Fruit fly (Drosophila melanogaster) whole organism, prepupa: ENCODE measurements around the gene gkt.

Source experiments
- Blimp-1 ChIP-seq: fragments of 200-800 bp; sonication (Bioruptor generic); optimal IDR thresholded peaks from 3 replicates; lab custom pipeline; 2017; ENCODE audit warnings: missing biosample characterization, missing genetic modification characterization, mild to moderate bottlenecking, moderate library complexity, missing genetic modification reagents
- CG10631 ChIP-seq: fragments of 200-800 bp; sonication (Bioruptor generic); optimal IDR thresholded peaks from 2 replicates; lab custom pipeline; 2016; ENCODE audit warnings: missing biosample characterization, missing genetic modification characterization
- CG10669 ChIP-seq: fragments of 200-800 bp; sonication (Bioruptor generic); optimal IDR thresholded peaks from 3 replicates; lab custom pipeline; 2018; ENCODE audit warnings: missing biosample characterization, mild to moderate bottlenecking, missing genetic modification characterization, moderate library complexity
- CG11294 ChIP-seq: fragments of 200-800 bp; sonication (Bioruptor generic); IDR thresholded peaks from 2 replicates; pipeline ENCODE4 v1.3.6; 2022; ENCODE audit warnings: missing biosample characterization, missing genetic modification characterization
- CG11902 ChIP-seq: fragments of 200-800 bp; sonication (Bioruptor generic); optimal IDR thresholded peaks from 3 replicates; lab custom pipeline; 2016; ENCODE audit warnings: missing biosample characterization, missing genetic modification characterization
- CG15336 ChIP-seq: fragments of 200-800 bp; sonication (Bioruptor generic); IDR thresholded peaks from 2 replicates; pipeline ENCODE4 v1.3.6; 2022; ENCODE audit warnings: missing biosample characterization, missing genetic modification characterization
- CG1621 ChIP-seq: fragments of 200-800 bp; sonication (Bioruptor generic); optimal IDR thresholded peaks from 3 replicates; lab custom pipeline; 2018; ENCODE audit warnings: missing biosample characterization, mild to moderate bottlenecking, missing genetic modification characterization
- CG16779 ChIP-seq: fragments of 200-800 bp; sonication (Bioruptor generic); optimal IDR thresholded peaks from 3 replicates; lab custom pipeline; 2017; ENCODE audit warnings: missing biosample characterization, mild to moderate bottlenecking, missing genetic modification characterization
- CG3032 ChIP-seq: fragments of 200-800 bp; optimal IDR thresholded peaks from 2 replicates; lab custom pipeline; 2019; ENCODE audit warnings: missing biosample characterization, mild to moderate bottlenecking, missing genetic modification characterization, moderate library complexity
- CG31627 ChIP-seq: fragments of 200-800 bp; sonication (Bioruptor generic); optimal IDR thresholded peaks from 3 replicates; lab custom pipeline; 2016; ENCODE audit warnings: missing biosample characterization, missing genetic modification characterization
- CG32006 ChIP-seq: fragments of 200-800 bp; sonication (Bioruptor generic); optimal IDR thresholded peaks from 3 replicates; lab custom pipeline; 2017; ENCODE audit warnings: missing biosample characterization, mild to moderate bottlenecking, missing genetic modification characterization
- CG34406 ChIP-seq: fragments of 200-800 bp; sonication (Bioruptor generic); optimal IDR thresholded peaks from 3 replicates; lab custom pipeline; 2016; ENCODE audit warnings: missing biosample characterization, missing genetic modification characterization
- CG3919 ChIP-seq: fragments of 200-800 bp; sonication (Bioruptor generic); optimal IDR thresholded peaks from 3 replicates; lab custom pipeline; 2016; ENCODE audit warnings: missing biosample characterization, missing genetic modification characterization
- CG4318 ChIP-seq: fragments of 200-800 bp; sonication (Bioruptor generic); optimal IDR thresholded peaks from 3 replicates; lab custom pipeline; 2017; ENCODE audit warnings: missing biosample characterization, mild to moderate bottlenecking, missing genetic modification characterization
- CG6276 ChIP-seq: fragments of 200-800 bp; sonication (Bioruptor generic); optimal IDR thresholded peaks from 2 replicates; lab custom pipeline; 2017; ENCODE audit warnings: missing biosample characterization, mild to moderate bottlenecking, missing genetic modification characterization
- CG6792 ChIP-seq: fragments of 200-800 bp; sonication (Bioruptor generic); optimal IDR thresholded peaks from 3 replicates; lab custom pipeline; 2016; ENCODE audit warnings: missing biosample characterization, missing genetic modification characterization
- CG6808 ChIP-seq: fragments of 200-800 bp; sonication (Bioruptor generic); optimal IDR thresholded peaks from 3 replicates; lab custom pipeline; 2017; ENCODE audit warnings: missing biosample characterization, missing genetic modification characterization, mild to moderate bottlenecking, moderate library complexity, missing genetic modification reagents
- CG7368 ChIP-seq: fragments of 200-800 bp; sonication (Bioruptor generic); optimal IDR thresholded peaks from 3 replicates; lab custom pipeline; 2016; ENCODE audit warnings: missing biosample characterization, missing genetic modification characterization
- CG9139 ChIP-seq: fragments of 200-800 bp; sonication (Bioruptor generic); optimal IDR thresholded peaks from 3 replicates; lab custom pipeline; 2017; ENCODE audit warnings: missing biosample characterization, mild to moderate bottlenecking, missing genetic modification characterization
- Eip75B ChIP-seq: fragments of 200-800 bp; sonication (Bioruptor generic); optimal IDR thresholded peaks from 3 replicates; lab custom pipeline; 2016; ENCODE audit warnings: missing biosample characterization, missing genetic modification characterization
- Eip78C ChIP-seq: fragments of 200-800 bp; sonication (Bioruptor generic); peaks from one replicate; lab custom pipeline; 2016; ENCODE audit warnings: missing biosample characterization, missing genetic modification characterization
- Eip93F ChIP-seq: fragments of 200-800 bp; sonication (Bioruptor generic); optimal IDR thresholded peaks from 2 replicates; lab custom pipeline; 2016; ENCODE audit warnings: missing biosample characterization, mild to moderate bottlenecking, missing genetic modification characterization
- Ets21C ChIP-seq: fragments of 200-800 bp; sonication (Bioruptor generic); optimal IDR thresholded peaks from 3 replicates; lab custom pipeline; 2016; ENCODE audit warnings: missing biosample characterization, missing genetic modification characterization
- Gug ChIP-seq: fragments of 200-800 bp; sonication (Bioruptor generic); IDR thresholded peaks from 2 replicates; pipeline ENCODE4 v1.3.6; 2022; ENCODE audit warnings: missing biosample characterization, missing genetic modification characterization
- Hr38 ChIP-seq: sonication (Bioruptor generic); optimal IDR thresholded peaks from 2 replicates; lab custom pipeline; 2016; ENCODE audit warnings: missing biosample characterization, missing genetic modification characterization
- Hr39 ChIP-seq: fragments of 200-800 bp; sonication (Bioruptor generic); optimal IDR thresholded peaks from 2 replicates; lab custom pipeline; 2016; ENCODE audit warnings: missing biosample characterization, missing genetic modification characterization
- Hr4 ChIP-seq: fragments of 200-800 bp; sonication (Bioruptor generic); optimal IDR thresholded peaks from 3 replicates; lab custom pipeline; 2016; ENCODE audit warnings: missing biosample characterization, missing genetic modification characterization
- Smox ChIP-seq: fragments of 200-800 bp; sonication (Bioruptor generic); optimal IDR thresholded peaks from 3 replicates; lab custom pipeline; 2016; ENCODE audit warnings: missing biosample characterization, missing genetic modification characterization
- Sox102F ChIP-seq: fragments of 200-800 bp; sonication (Bioruptor generic); optimal IDR thresholded peaks from 2 replicates; lab custom pipeline; 2016; ENCODE audit warnings: missing biosample characterization, mild to moderate bottlenecking, missing genetic modification characterization
- Sox14 ChIP-seq: fragments of 200-800 bp; sonication (Bioruptor generic); optimal IDR thresholded peaks from 3 replicates; lab custom pipeline; 2016; ENCODE audit warnings: missing biosample characterization, missing genetic modification characterization
- Sox15 ChIP-seq: fragments of 200-800 bp; sonication (Bioruptor generic); optimal IDR thresholded peaks from 3 replicates; lab custom pipeline; 2016; ENCODE audit warnings: missing biosample characterization, missing genetic modification characterization
- acj6 ChIP-seq: fragments of 200-800 bp; sonication (Bioruptor generic); optimal IDR thresholded peaks from 3 replicates; lab custom pipeline; 2016; ENCODE audit warnings: missing biosample characterization, missing genetic modification characterization
- cyc ChIP-seq: fragments of 200-800 bp; sonication (Bioruptor generic); optimal IDR thresholded peaks from 3 replicates; lab custom pipeline; 2016; ENCODE audit warnings: missing biosample characterization, missing genetic modification characterization
- fd59A ChIP-seq: fragments of 200-800 bp; sonication (Bioruptor generic); optimal IDR thresholded peaks from 2 replicates; lab custom pipeline; 2017; ENCODE audit warnings: missing biosample characterization, mild to moderate bottlenecking, missing genetic modification characterization, missing genetic modification reagents
- fd85E ChIP-seq: fragments of 200-800 bp; sonication (Bioruptor generic); optimal IDR thresholded peaks from 3 replicates; lab custom pipeline; 2016; ENCODE audit warnings: missing biosample characterization, missing genetic modification characterization
- fkh ChIP-seq: fragments of 200-800 bp; sonication (Bioruptor generic); optimal IDR thresholded peaks from 3 replicates; lab custom pipeline; 2017; ENCODE audit warnings: missing biosample characterization, mild to moderate bottlenecking, missing genetic modification characterization, moderate library complexity
- net ChIP-seq: fragments of 200-800 bp; sonication (Bioruptor generic); optimal IDR thresholded peaks from 3 replicates; lab custom pipeline; 2016; ENCODE audit warnings: missing biosample characterization, missing genetic modification characterization
- pdm3 ChIP-seq: fragments of 200-800 bp; sonication (Bioruptor generic); optimal IDR thresholded peaks from 3 replicates; lab custom pipeline; 2016; ENCODE audit warnings: missing biosample characterization, missing genetic modification characterization
- salr ChIP-seq, 2 experiments: fragments of 200-800 bp; sonication (Bioruptor generic); optimal IDR thresholded peaks; 3 replicates each; lab custom pipeline; 2016 to 2018; ENCODE audit warnings: missing biosample characterization in 2 of 2, missing genetic modification characterization in 2 of 2, mild to moderate bottlenecking in 1 of 2
- ss ChIP-seq, 2 experiments: fragments of 200-800 bp; sonication (Bioruptor generic); optimal IDR thresholded peaks; 2 replicates in 1 of 2; 3 replicates in 1 of 2; lab custom pipeline; 2017 to 2018; ENCODE audit warnings: mild to moderate bottlenecking in 2 of 2, missing biosample characterization in 2 of 2, missing genetic modification characterization in 2 of 2, moderate library complexity in 1 of 2
- svp ChIP-seq: fragments of 200-800 bp; sonication (Bioruptor generic); peaks from one replicate; lab custom pipeline; 2016; ENCODE audit warnings: missing biosample characterization, missing genetic modification characterization
- topi ChIP-seq: fragments of 200-800 bp; sonication (Bioruptor generic); optimal IDR thresholded peaks from 3 replicates; lab custom pipeline; 2016; ENCODE audit warnings: missing biosample characterization, missing genetic modification characterization
- vri ChIP-seq: fragments of 200-800 bp; sonication (Bioruptor generic); optimal IDR thresholded peaks from 3 replicates; lab custom pipeline; 2016; ENCODE audit warnings: missing biosample characterization, mild to moderate bottlenecking, missing genetic modification characterization

The gkt gene

DNA sequence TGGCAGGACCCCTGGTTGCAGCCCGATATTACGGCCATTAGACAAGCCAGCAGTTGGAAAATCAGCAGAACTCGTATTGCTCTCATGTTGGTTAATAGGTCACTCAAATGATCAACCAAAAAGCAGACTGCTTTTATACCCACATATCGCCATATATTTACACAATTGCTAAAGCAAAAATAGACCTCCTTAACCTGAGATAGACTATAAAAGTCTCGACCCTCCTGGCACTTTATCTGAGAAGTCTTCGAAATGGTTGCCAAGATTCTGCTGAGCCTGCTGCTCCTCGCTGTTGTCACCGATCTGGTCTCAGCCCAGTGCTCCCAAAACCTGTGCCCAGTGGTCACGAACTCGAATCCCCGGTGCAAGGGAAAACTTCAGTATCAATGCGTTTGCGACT, 14.0 kb downstream of the gkt start, which contains the start of the genes CG31698 and CG15404:
Gene CG31698 (minus strand): TSS at position 101 of the 400 bp plus-strand sequence.
Gene CG15404 (plus strand): TSS at position 233 of the 400 bp plus-strand sequence.
- TF ChIP-seq CG4318 (GFP tag; lab: Kevin White, UChicago) (no peak), CG10631 (no peak), CG3032 (tag; lab: Kevin White, UChicago) (no peak), Eip93F (GFP tag; lab: Kevin White, UChicago) (no peak), CG3919 (GFP tag; lab: Kevin White, UChicago) (no peak), CG6792 (no peak), fd85E (no peak)

DNA sequence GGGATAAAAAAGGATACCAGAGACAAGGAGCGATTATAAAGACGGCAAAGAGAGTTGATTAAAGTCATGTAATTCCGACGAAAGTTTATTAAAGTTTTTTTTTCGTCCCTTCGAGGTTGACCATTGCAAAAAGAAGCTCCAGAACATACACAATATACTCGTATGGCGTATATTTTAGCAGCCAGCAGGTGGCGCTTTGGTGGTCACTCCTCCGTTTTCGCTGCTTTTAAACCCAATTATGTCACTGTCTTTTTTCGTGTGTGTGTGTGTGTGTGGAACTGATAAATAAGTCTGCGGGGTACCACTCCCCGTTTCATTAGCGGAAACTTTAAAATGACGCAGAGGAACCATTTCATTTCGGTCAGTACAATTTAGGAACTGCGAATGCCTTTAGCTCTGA, 19.9 kb downstream of the gkt start:
- TF ChIP-seq Gug (GFP tag; lab: Robert Waterston, UW) (no peak), CG6276 (GFP tag; lab: Kevin White, UChicago) (no peak), CG1621 (tag; lab: Kevin White, UChicago) (no peak), ss (GFP tag; optimal IDR thresholded peaks at IDR 0.05; lab: Kevin White, UChicago) (no peak), Smox (GFP tag; lab: Kevin White, UChicago) (no peak), acj6 (GFP tag; lab: Kevin White, UChicago) (no peak), CG3032 (tag; lab: Kevin White, UChicago) (no peak), Eip75B (no peak), CG16779 (tag; lab: Kevin White, UChicago) (no peak), Sox15 (GFP tag; lab: Kevin White, UChicago) (no peak), pdm3 (no peak), CG10669 (GFP tag; lab: Kevin White, UChicago) (no peak), Ets21C (GFP tag; lab: Kevin White, UChicago) (no peak), cyc (GFP tag; lab: Kevin White, UChicago) (no peak)

DNA sequence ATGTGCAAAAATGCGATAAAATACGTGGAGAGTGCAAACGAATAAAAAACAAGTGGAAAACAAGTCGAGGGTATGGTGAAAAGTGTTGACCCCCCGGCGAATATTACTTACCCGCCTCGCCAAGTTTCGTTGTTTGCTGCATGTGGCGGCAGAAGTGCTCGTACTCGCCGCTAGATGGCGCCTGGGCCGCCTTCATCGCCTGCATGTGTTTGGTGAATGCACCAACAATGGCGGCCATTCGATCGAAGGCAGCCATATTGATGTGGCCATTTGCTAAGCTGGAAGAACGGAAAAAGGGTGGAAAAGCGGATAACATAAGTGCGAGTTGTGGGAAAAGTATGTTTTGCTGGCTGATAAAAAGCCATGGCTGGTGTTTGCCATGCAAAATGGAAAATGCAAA, 23.5 kb downstream of the gkt start:
- TF ChIP-seq Eip78C (GFP tag; lab: Kevin White, UChicago) (peak; percentile 16), CG34406 (GFP tag; lab: Kevin White, UChicago) (no peak), Ets21C (GFP tag; lab: Kevin White, UChicago) (no peak), CG16779 (tag; lab: Kevin White, UChicago) (no peak), Hr4 (GFP tag; lab: Kevin White, UChicago) (no peak), Smox (GFP tag; lab: Kevin White, UChicago) (no peak)

DNA sequence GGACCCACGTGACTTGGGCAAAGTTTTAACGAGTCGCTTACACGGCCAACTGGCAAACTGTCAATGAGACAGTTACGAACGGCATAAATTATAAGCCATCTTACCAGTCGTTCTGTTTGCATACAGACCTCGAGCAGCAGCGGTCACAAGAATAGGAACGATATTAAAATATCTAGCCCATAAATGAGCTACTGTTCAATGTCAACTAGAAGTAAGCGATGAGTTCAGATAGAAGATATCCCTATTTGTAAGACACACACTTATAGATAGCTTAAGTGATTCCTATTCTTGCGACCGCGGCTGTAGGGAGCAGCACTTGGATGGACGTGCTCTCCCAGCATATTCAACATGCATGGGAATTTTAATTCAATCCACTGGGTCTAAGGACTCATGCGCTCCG, 29.1 kb downstream of the gkt start:
- TF ChIP-seq ss (GFP tag; optimal IDR thresholded peaks at IDR 0.05; lab: Kevin White, UChicago) (no peak), CG7368 (GFP tag; lab: Kevin White, UChicago) (no peak), CG6276 (GFP tag; lab: Kevin White, UChicago) (no peak), fd85E (no peak), net (no peak), vri (GFP tag; lab: Kevin White, UChicago) (no peak), fd59A (GFP tag; lab: Kevin White, UChicago) (peak; percentile 17), CG10669 (GFP tag; lab: Kevin White, UChicago) (peak; percentile 48), Sox102F (GFP tag; lab: Kevin White, UChicago) (no peak), CG11294 (GFP tag; lab: Robert Waterston, UW) (no peak), topi (GFP tag; lab: Kevin White, UChicago) (no peak), Ets21C (GFP tag; lab: Kevin White, UChicago) (no peak), cyc (GFP tag; lab: Kevin White, UChicago) (no peak), Smox (GFP tag; lab: Kevin White, UChicago) (no peak), acj6 (GFP tag; lab: Kevin White, UChicago) (peak; percentile 20), CG4318 (GFP tag; lab: Kevin White, UChicago) (no peak), CG31627 (GFP tag; lab: Kevin White, UChicago) (peak; percentile 31), CG6808 (peak; percentile 18), Hr38 (no peak), CG16779 (tag; lab: Kevin White, UChicago) (no peak), Hr39 (peak; percentile 42), salr (GFP tag; optimal IDR thresholded peaks at IDR 0.05; lab: Kevin White, UChicago) (peak in 1 of 2 experiments; percentile 14), Hr4 (GFP tag; lab: Kevin White, UChicago) (peak; percentile 26), Sox15 (GFP tag; lab: Kevin White, UChicago) (no peak), CG11902 (GFP tag; lab: Kevin White, UChicago) (no peak), fkh (GFP tag; lab: Kevin White, UChicago) (no peak), CG9139 (GFP tag; lab: Kevin White, UChicago) (no peak), CG32006 (GFP tag; lab: Kevin White, UChicago) (peak; percentile 37), CG3032 (tag; lab: Kevin White, UChicago) (no peak), CG15336 (GFP tag; lab: Robert Waterston, UW) (peak; percentile 39; the same call in 1 of the 2 replicates), Eip75B (no peak), Sox14 (peak; percentile 8), Blimp-1 (GFP tag; lab: Kevin White, UChicago) (no peak), pdm3 (peak; percentile 15), CG34406 (GFP tag; lab: Kevin White, UChicago) (peak; percentile 71), svp (GFP tag; lab: Kevin White, UChicago) (peak; percentile 65)
